Worm (Caenorhabditis elegans): ENCODE results near the gene fbxb-108.

The fbxb-108 gene

DNA sequence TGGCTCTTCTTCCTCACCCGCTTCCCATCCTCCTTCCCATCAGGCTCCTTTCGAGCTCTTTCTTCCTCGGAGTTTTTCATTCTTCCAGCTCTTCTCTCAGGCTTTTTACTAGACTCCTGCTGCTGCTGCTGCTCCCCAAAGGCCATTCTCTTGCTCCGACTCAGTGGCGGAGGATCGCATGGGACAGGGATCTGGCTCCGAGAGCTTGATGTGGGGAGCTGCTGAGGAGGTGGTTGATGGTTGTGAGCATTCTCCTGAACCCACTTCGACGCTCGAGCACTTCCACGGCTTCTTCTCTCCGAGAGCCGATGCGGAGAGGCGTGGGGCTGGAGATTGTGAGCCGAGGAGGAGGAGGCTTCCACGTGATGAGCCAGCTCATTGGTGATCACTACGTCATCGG lies 21.0 kb downstream of the fbxb-108 start:
- TF ChIP-seq F57C9.4 (tag; optimal IDR thresholded peaks at IDR 0.05) = no peak
- 0 out of 2 replicates have a peak, but pooled peaks have one; percentile 64 for TF ChIP-seq F37B4.10 (GFP tag; IDR thresholded peaks at IDR 0.05)
- TF ChIP-seq zfh-2 (GFP tag; conservative IDR thresholded peaks at IDR 0.05) = peak; percentile 88
- no peak for TF ChIP-seq die-1 (tag; optimal IDR thresholded peaks at IDR 0.05)
- no peak for TF ChIP-seq ama-1 (optimal IDR thresholded peaks at IDR 0.05)
- TF ChIP-seq ama-1 (GFP tag; optimal IDR thresholded peaks at IDR 0.05) = no peak
- peak; percentile 86; the same call in 1 of the 2 replicates for TF ChIP-seq egrh-3 (GFP tag; IDR thresholded peaks at IDR 0.05)

DNA sequence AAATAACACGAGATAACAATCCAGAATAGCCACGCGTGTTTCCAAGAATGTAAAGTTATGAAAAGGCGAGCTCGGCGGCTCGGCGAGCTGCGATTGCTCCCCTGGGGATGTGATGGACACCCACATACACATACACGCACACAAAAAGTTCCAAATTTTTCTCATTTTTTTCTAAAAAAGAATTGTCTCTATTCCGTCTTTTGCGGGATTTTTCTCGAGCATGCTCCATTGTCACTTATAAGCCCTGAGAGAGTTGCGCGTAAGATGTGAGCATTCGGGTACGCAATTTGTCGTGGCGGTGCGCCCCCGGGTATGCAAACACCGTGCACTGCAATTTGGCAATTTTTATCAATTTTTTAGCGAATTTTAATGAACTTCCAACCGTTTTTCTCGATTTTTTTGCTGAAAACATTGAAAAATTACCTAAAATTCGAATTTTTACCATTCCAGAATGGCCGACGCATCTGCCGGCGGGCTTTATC lies 22.3 kb downstream of the fbxb-108 start, which contains the start of the genes F08D12.12 and srpa-72:
TSS of gene F08D12.12 (minus strand) at position 51 of the 482 bp plus-strand sequence.
TSS of gene srpa-72 (plus strand) at position 451 of the 482 bp plus-strand sequence.
- TF ChIP-seq let-607 (tag; optimal IDR thresholded peaks at IDR 0.05) (peak; percentile 5 to 53), bed-2 (GFP tag; IDR thresholded peaks at IDR 0.05) (no peak), lsl-1 (GFP tag; optimal IDR thresholded peaks at IDR 0.05) (peak; percentile 6), mcd-1 (GFP tag; IDR thresholded peaks at IDR 0.05) (peak; percentile 54), cebp-1 (GFP tag; IDR thresholded peaks at IDR 0.05) (no peak), cebp-1 (tag; optimal IDR thresholded peaks at IDR 0.05) (peak; percentile 16), lin-54 (GFP tag; optimal IDR thresholded peaks at IDR 0.05) (peak; percentile 36), nfya-2 (GFP tag; IDR thresholded peaks at IDR 0.05) (no peak), rec-8 (tag; optimal IDR thresholded peaks at IDR 0.05) (no peak), tbp1 (GFP tag; optimal IDR thresholded peaks at IDR 0.05) (peak; percentile 30), aptf-3 (GFP tag; IDR thresholded peaks at IDR 0.05) (no peak), snpc-1.1 (tag; optimal IDR thresholded peaks at IDR 0.05; ENCODE audit: insufficient read depth) (no peak), Y95B8A.8 (GFP tag; IDR thresholded peaks at IDR 0.05) (no peak), hmg-1.2 (GFP tag; IDR thresholded peaks at IDR 0.05) (peak; percentile 34; the same call in 1 of the 2 replicates), ztf-25 (GFP tag; IDR thresholded peaks at IDR 0.05) (no peak), F52B5.7 (tag; optimal IDR thresholded peaks at IDR 0.05) (no peak)

DNA sequence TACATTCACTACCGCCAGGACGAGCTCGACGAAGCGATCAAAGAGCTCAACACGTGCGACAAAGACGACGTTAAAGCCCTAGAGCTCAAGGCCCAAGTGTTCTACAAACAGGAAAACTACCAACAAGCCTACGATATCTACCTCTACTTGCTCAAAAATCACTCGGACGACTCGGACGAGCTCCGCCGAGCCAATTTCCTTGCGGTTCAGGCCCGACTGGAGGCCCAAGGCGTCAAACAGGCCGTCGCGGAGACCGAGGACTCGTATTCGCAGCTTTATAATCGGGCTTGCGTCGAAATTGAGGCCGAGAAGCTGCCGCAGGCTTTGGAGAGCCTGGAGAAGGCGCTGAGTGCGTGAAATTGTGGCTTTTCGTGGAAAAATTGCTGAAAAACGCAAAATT lies 23.1 kb downstream of the fbxb-108 start:
- TF ChIP-seq madf-6 (GFP tag; IDR thresholded peaks at IDR 0.05) = peak; percentile 26; the same call in 1 of the 2 replicates
- no peak for TF ChIP-seq aptf-2 (GFP tag; conservative IDR thresholded peaks at IDR 0.05)
- TF ChIP-seq zfh-2 (GFP tag; conservative IDR thresholded peaks at IDR 0.05) = peak; percentile 66; the same call in 1 of the 2 replicates
- peak; percentile 25; the same call in 1 of the 2 replicates for TF ChIP-seq egrh-3 (GFP tag; IDR thresholded peaks at IDR 0.05)

DNA sequence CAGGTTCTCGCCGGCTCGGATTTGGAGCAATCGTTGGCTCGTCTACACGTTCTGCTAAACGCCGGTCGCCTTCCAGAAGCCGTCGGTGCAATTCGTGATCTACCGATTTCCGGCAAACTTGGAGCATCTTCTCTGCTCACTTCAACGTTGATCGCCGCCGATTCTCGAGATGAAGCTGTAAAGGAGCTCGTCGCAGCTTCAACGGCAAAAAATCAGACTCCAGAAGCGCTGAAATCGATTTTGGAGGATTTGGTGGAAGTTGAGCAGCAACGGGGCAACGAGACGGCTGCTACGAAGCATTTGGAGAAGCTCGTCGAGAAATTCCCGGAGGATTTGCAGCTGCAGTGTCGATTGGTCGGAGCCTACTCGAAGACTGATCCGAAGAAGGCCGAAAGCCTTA lies 26.9 kb downstream of the fbxb-108 start:
- peak; percentile 73 for TF ChIP-seq zfh-2 (GFP tag; conservative IDR thresholded peaks at IDR 0.05)
- TF ChIP-seq rpc-1 (optimal IDR thresholded peaks at IDR 0.05) = no peak
- TF ChIP-seq rpc-1 (tag; optimal IDR thresholded peaks at IDR 0.05) = no peak

DNA sequence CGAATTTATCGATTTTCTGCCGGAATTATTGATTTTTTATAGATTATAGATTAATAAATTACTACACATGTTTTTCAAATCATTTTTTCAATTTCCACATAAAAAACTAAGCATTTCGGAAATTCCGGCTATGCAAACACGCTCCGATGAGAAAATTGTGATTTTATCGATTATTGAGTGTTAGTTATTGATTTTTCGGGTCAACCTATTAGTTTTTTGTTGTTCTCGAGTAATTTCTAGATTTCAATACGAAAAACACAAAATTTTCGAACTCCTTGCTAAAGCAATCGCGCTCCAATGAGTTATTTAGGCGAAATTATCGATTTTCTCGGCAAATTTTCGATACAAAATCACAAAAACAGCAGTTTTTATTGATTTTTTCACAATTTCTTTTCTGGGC lies 30.6 kb downstream of the fbxb-108 start:
- TF ChIP-seq aptf-2 (GFP tag; conservative IDR thresholded peaks at IDR 0.05) (no peak), egl-18 (GFP tag; IDR thresholded peaks at IDR 0.05) (no peak), bed-1 (GFP tag; IDR thresholded peaks at IDR 0.05) (no peak), ceh-100 (GFP tag; IDR thresholded peaks at IDR 0.05) (no peak), F10E7.11 (tag; optimal IDR thresholded peaks at IDR 0.05) (no peak), Y56A3A.18 (GFP tag; IDR thresholded peaks at IDR 0.05) (no peak), nhr-179 (tag; optimal IDR thresholded peaks at IDR 0.05) (no peak), Y53G8AR.9 (GFP tag; conservative IDR thresholded peaks at IDR 0.05) (no peak), attf-6 (GFP tag; IDR thresholded peaks at IDR 0.05) (no peak), ceh-40 (GFP tag; IDR thresholded peaks at IDR 0.05) (no peak), unc-130 (GFP tag; optimal IDR thresholded peaks at IDR 0.05) (no peak), aptf-3 (GFP tag; IDR thresholded peaks at IDR 0.05) (no peak), snpc-4 (GFP tag; optimal IDR thresholded peaks at IDR 0.05) (no peak), snpc-4 (tag; optimal IDR thresholded peaks at IDR 0.05) (no peak), hmg-20 (GFP tag; IDR thresholded peaks at IDR 0.05) (no peak), zim-3 (tag; optimal IDR thresholded peaks at IDR 0.05) (no peak), let-607 (tag; optimal IDR thresholded peaks at IDR 0.05) (no peak)

All from whole organism, young adult.